Fruit fly (Drosophila melanogaster) whole organism, embryonic: Measurements from ENCODE around the gene CG7551.

ENCODE experiments used
- Ada2b ChIP-seq: fragments of 200-800 bp; sonication (Bioruptor generic); IDR thresholded peaks from 2 replicates; pipeline ENCODE4 v1.3.6; 2022; ENCODE audit warnings: missing biosample characterization, missing genetic modification characterization
- B-H2 ChIP-seq: fragments of 200-800 bp; sonication (Bioruptor generic); optimal IDR thresholded peaks from 2 replicates; lab custom pipeline; 2018; ENCODE audit warnings: missing biosample characterization, mild to moderate bottlenecking, missing genetic modification characterization
- BtbVII ChIP-seq: fragments of 200-800 bp; sonication (Bioruptor generic); optimal IDR thresholded peaks from 3 replicates; lab custom pipeline; 2017; ENCODE audit warnings: missing biosample characterization, mild to moderate bottlenecking, missing genetic modification characterization
- CG11560 ChIP-seq: fragments of 200-800 bp; sonication (Bioruptor generic); IDR thresholded peaks from 3 replicates; pipeline ENCODE4 v1.3.6; 2022; ENCODE audit warnings: missing biosample characterization, missing genetic modification characterization
- CG12071 ChIP-seq: fragments of 200-800 bp; sonication (Bioruptor generic); optimal IDR thresholded peaks from 3 replicates; lab custom pipeline; 2018; ENCODE audit warnings: missing biosample characterization, mild to moderate bottlenecking, missing genetic modification characterization
- CG13424 ChIP-seq: fragments of 200-800 bp; sonication (Bioruptor generic); optimal IDR thresholded peaks from 2 replicates; lab custom pipeline; 2019; ENCODE audit warnings: missing biosample characterization, mild to moderate bottlenecking, missing genetic modification characterization, moderate library complexity
- CG1603 ChIP-seq: fragments of 200-800 bp; sonication (Bioruptor generic); optimal IDR thresholded peaks from 2 replicates; lab custom pipeline; 2019; ENCODE audit warnings: missing biosample characterization, mild to moderate bottlenecking, missing genetic modification characterization, moderate library complexity
- CG17328 ChIP-seq: fragments of 200-800 bp; sonication (Bioruptor generic); IDR thresholded peaks from 2 replicates; pipeline ENCODE4 v1.3.6; 2022; ENCODE audit warnings: missing biosample characterization, missing genetic modification characterization
- CG18011 ChIP-seq: fragments of 200-800 bp; sonication (Bioruptor generic); optimal IDR thresholded peaks from 2 replicates; lab custom pipeline; 2017; ENCODE audit warnings: missing biosample characterization, missing genetic modification characterization, mild to moderate bottlenecking, moderate library complexity, missing genotype
- CG18619 ChIP-seq: fragments of 200-800 bp; sonication (Bioruptor generic); optimal IDR thresholded peaks from 3 replicates; lab custom pipeline; 2017; ENCODE audit warnings: missing biosample characterization, mild to moderate bottlenecking, missing genetic modification characterization
- CG2120 ChIP-seq: fragments of 200-800 bp; sonication (Bioruptor generic); optimal IDR thresholded peaks from 3 replicates; lab custom pipeline; 2016; ENCODE audit warnings: missing biosample characterization, missing genetic modification characterization
- CG2199 ChIP-seq: fragments of 200-800 bp; sonication (Bioruptor generic); IDR thresholded peaks from 3 replicates; pipeline ENCODE4 v1.3.6; 2022; ENCODE audit warnings: missing biosample characterization, missing genetic modification characterization
- CG30403 ChIP-seq: fragments of 200-800 bp; sonication (Bioruptor generic); optimal IDR thresholded peaks from 3 replicates; lab custom pipeline; 2016; ENCODE audit warnings: missing biosample characterization, missing genetic modification characterization
- CG31441 ChIP-seq: fragments of 200-800 bp; sonication (Bioruptor generic); IDR thresholded peaks from 2 replicates; pipeline ENCODE4 v1.3.6; 2022; ENCODE audit warnings: missing biosample characterization, missing genetic modification characterization
- CG32767 ChIP-seq: fragments of 200-800 bp; sonication (Bioruptor generic); IDR thresholded peaks from 2 replicates; pipeline ENCODE4 v1.3.6; 2022; ENCODE audit warnings: missing biosample characterization, missing genetic modification characterization
- CG33557 ChIP-seq: fragments of 200-800 bp; sonication (Bioruptor generic); optimal IDR thresholded peaks from 2 replicates; lab custom pipeline; 2019; ENCODE audit warnings: missing biosample characterization, mild to moderate bottlenecking, missing genetic modification characterization, moderate library complexity
- CG4820 ChIP-seq: fragments of 200-800 bp; sonication (Bioruptor generic); optimal IDR thresholded peaks from 3 replicates; lab custom pipeline; 2016; ENCODE audit warnings: missing biosample characterization, missing genetic modification characterization
- CG6813 ChIP-seq: fragments of 200-800 bp; sonication (Bioruptor generic); optimal IDR thresholded peaks from 2 replicates; lab custom pipeline; 2017; ENCODE audit warnings: missing biosample characterization, missing genetic modification characterization, mild to moderate bottlenecking, moderate library complexity, missing genetic modification reagents
- CG7271 ChIP-seq: fragments of 200-800 bp; sonication (Bioruptor generic); optimal IDR thresholded peaks from 2 replicates; lab custom pipeline; 2018; ENCODE audit warnings: missing biosample characterization, mild to moderate bottlenecking, missing genetic modification characterization, moderate library complexity
- CG7928 ChIP-seq: fragments of 200-800 bp; sonication (Bioruptor generic); optimal IDR thresholded peaks from 2 replicates; lab custom pipeline; 2017; ENCODE audit warnings: missing biosample characterization, mild to moderate bottlenecking, missing genetic modification characterization
- CG8089 ChIP-seq: fragments of 200-800 bp; sonication (Bioruptor generic); optimal IDR thresholded peaks from 3 replicates; lab custom pipeline; 2016; ENCODE audit warnings: missing biosample characterization, missing genetic modification characterization
- CG9215 ChIP-seq: fragments of 200-800 bp; sonication (Bioruptor generic); IDR thresholded peaks from 2 replicates; pipeline ENCODE4 v1.3.6; 2022; ENCODE audit warnings: missing biosample characterization, missing genetic modification characterization
- Chrac-16 ChIP-seq: fragments of 200-800 bp; sonication (Bioruptor generic); optimal IDR thresholded peaks from 3 replicates; lab custom pipeline; 2016; ENCODE audit warnings: missing biosample characterization, missing genetic modification characterization
- HLH4C ChIP-seq: fragments of 200-800 bp; sonication (Bioruptor generic); IDR thresholded peaks from 3 replicates; pipeline ENCODE4 v1.3.6; 2022; ENCODE audit warnings: missing biosample characterization, missing genetic modification characterization; ENCODE audit not compliant: partially characterized antibody
- HmgD ChIP-seq: fragments of 200-800 bp; sonication (Bioruptor generic); optimal IDR thresholded peaks from 3 replicates; lab custom pipeline; 2016; ENCODE audit warnings: missing biosample characterization, missing genetic modification characterization
- Hr51 ChIP-seq, 2 experiments: fragments of 200-800 bp; sonication (Bioruptor generic); optimal IDR thresholded peaks; 2 replicates in 1 of 2; 3 replicates in 1 of 2; lab custom pipeline; 2016 to 2018; ENCODE audit warnings: missing biosample characterization in 2 of 2, missing genetic modification characterization in 2 of 2, mild to moderate bottlenecking in 1 of 2, moderate library complexity in 1 of 2
- Hsf ChIP-seq: fragments of 200-800 bp; sonication (Bioruptor generic); optimal IDR thresholded peaks from 3 replicates; lab custom pipeline; 2016; ENCODE audit warnings: missing biosample characterization, missing genetic modification characterization
- Med ChIP-seq: fragments of 200-800 bp; sonication (Bioruptor generic); peaks from one replicate; lab custom pipeline; 2016; ENCODE audit warnings: missing biosample characterization, missing genetic modification characterization, mild to moderate bottlenecking, inconsistent platforms, moderate library complexity
- Oaz ChIP-seq: fragments of 200-800 bp; sonication (Bioruptor generic); IDR thresholded peaks from 2 replicates; pipeline ENCODE4 v1.3.6; 2022; ENCODE audit warnings: missing biosample characterization, missing genetic modification characterization
- YL-1 ChIP-seq: fragments of 200-800 bp; sonication (Bioruptor generic); optimal IDR thresholded peaks from 3 replicates; lab custom pipeline; 2017; ENCODE audit warnings: missing biosample characterization, mild to moderate bottlenecking, missing genetic modification characterization
- ara ChIP-seq: fragments of 200-800 bp; sonication (Bioruptor generic); IDR thresholded peaks from 2 replicates; pipeline ENCODE4 v1.3.6; 2022; ENCODE audit warnings: missing biosample characterization, missing genetic modification characterization
- bbx ChIP-seq: fragments of 200-800 bp; sonication (Bioruptor generic); IDR thresholded peaks from 2 replicates; pipeline ENCODE4 v1.3.6; 2022; ENCODE audit warnings: missing biosample characterization, missing genetic modification characterization; ENCODE audit not compliant: partially characterized antibody
- bigmax ChIP-seq: fragments of 200-800 bp; sonication (Bioruptor generic); optimal IDR thresholded peaks from 2 replicates; lab custom pipeline; 2018; ENCODE audit warnings: missing biosample characterization, mild to moderate bottlenecking, missing genetic modification characterization
- crol ChIP-seq: fragments of 200-800 bp; sonication (Bioruptor generic); IDR thresholded peaks from 2 replicates; pipeline ENCODE4 v1.3.6; 2022; ENCODE audit warnings: missing biosample characterization, missing genetic modification characterization
- crp ChIP-seq, 2 experiments: fragments of 200-800 bp; sonication (Bioruptor generic); optimal IDR thresholded peaks; 2 replicates in 1 of 2; 3 replicates in 1 of 2; lab custom pipeline; 2017; ENCODE audit warnings: missing biosample characterization in 2 of 2, missing genetic modification characterization in 2 of 2, mild to moderate bottlenecking in 1 of 2, moderate library complexity in 1 of 2
- en ChIP-seq: fragments of 200-800 bp; sonication (Bioruptor generic); optimal IDR thresholded peaks from 2 replicates; lab custom pipeline; 2016; ENCODE audit warnings: missing biosample characterization, missing genetic modification characterization
- eve ChIP-seq, 2 experiments: fragments of >200 bp; optimal IDR thresholded peaks; 2 replicates each; lab custom pipeline; 2017; ENCODE audit warnings: missing biosample characterization in 2 of 2, missing genetic modification characterization in 2 of 2
- grau ChIP-seq: fragments of 200-800 bp; optimal IDR thresholded peaks from 3 replicates; lab custom pipeline; 2019; ENCODE audit warnings: missing biosample characterization, mild to moderate bottlenecking, missing genetic modification characterization, moderate library complexity
- grn ChIP-seq: fragments of 200-800 bp; sonication (Bioruptor generic); optimal IDR thresholded peaks from 3 replicates; lab custom pipeline; 2017; ENCODE audit warnings: missing biosample characterization, missing genetic modification characterization
- lab ChIP-seq: fragments of 200-800 bp; sonication (Bioruptor generic); optimal IDR thresholded peaks from 3 replicates; lab custom pipeline; 2017; ENCODE audit warnings: missing biosample characterization, missing genetic modification characterization, mild to moderate bottlenecking, moderate library complexity, missing genetic modification reagents
- luna ChIP-seq: fragments of 200-800 bp; sonication (Bioruptor generic); optimal IDR thresholded peaks from 2 replicates; lab custom pipeline; 2016; ENCODE audit warnings: missing biosample characterization, missing genetic modification characterization
- mirr ChIP-seq: fragments of 200-800 bp; sonication (Bioruptor generic); optimal IDR thresholded peaks from 3 replicates; lab custom pipeline; 2018; ENCODE audit warnings: missing biosample characterization, mild to moderate bottlenecking, missing genetic modification characterization
- nau ChIP-seq: fragments of 200-800 bp; sonication (Bioruptor generic); optimal IDR thresholded peaks from 3 replicates; lab custom pipeline; 2017; ENCODE audit warnings: missing biosample characterization, mild to moderate bottlenecking, missing genetic modification characterization, missing genetic modification reagents
- phol ChIP-seq: fragments of 200-800 bp; sonication (Bioruptor generic); optimal IDR thresholded peaks from 3 replicates; lab custom pipeline; 2018; ENCODE audit warnings: missing biosample characterization, mild to moderate bottlenecking, missing genetic modification characterization, moderate library complexity
- sima ChIP-seq: fragments of 200-800 bp; sonication (Bioruptor generic); optimal IDR thresholded peaks from 2 replicates; lab custom pipeline; 2016; ENCODE audit warnings: missing biosample characterization, missing genetic modification characterization
- sisA ChIP-seq: fragments of 200-800 bp; sonication (Bioruptor generic); IDR thresholded peaks from 2 replicates; pipeline ENCODE4 v1.3.6; 2022; ENCODE audit warnings: missing biosample characterization, missing genetic modification characterization
- sqz ChIP-seq: fragments of 200-800 bp; sonication (Bioruptor generic); optimal IDR thresholded peaks from 3 replicates; lab custom pipeline; 2018; ENCODE audit warnings: missing biosample characterization, mild to moderate bottlenecking, missing genetic modification characterization
- stwl ChIP-seq: fragments of 200-800 bp; sonication (Bioruptor generic); optimal IDR thresholded peaks from 3 replicates; lab custom pipeline; 2018; ENCODE audit warnings: missing biosample characterization, mild to moderate bottlenecking, missing genetic modification characterization, moderate library complexity
- tx ChIP-seq: fragments of 200-800 bp; sonication (Bioruptor generic); optimal IDR thresholded peaks from 2 replicates; lab custom pipeline; 2016; ENCODE audit warnings: missing biosample characterization, missing genetic modification characterization
- unc-4 ChIP-seq: fragments of 200-800 bp; sonication (Bioruptor generic); IDR thresholded peaks from 2 replicates; pipeline ENCODE4 v1.3.6; 2022; ENCODE audit warnings: missing biosample characterization, missing genetic modification characterization; ENCODE audit not compliant: partially characterized antibody
- unpg ChIP-seq: fragments of 200-800 bp; sonication (Bioruptor generic); optimal IDR thresholded peaks from 3 replicates; lab custom pipeline; 2018; ENCODE audit warnings: missing biosample characterization, mild to moderate bottlenecking, missing genetic modification characterization, moderate library complexity

CG7551 gene

DNA sequence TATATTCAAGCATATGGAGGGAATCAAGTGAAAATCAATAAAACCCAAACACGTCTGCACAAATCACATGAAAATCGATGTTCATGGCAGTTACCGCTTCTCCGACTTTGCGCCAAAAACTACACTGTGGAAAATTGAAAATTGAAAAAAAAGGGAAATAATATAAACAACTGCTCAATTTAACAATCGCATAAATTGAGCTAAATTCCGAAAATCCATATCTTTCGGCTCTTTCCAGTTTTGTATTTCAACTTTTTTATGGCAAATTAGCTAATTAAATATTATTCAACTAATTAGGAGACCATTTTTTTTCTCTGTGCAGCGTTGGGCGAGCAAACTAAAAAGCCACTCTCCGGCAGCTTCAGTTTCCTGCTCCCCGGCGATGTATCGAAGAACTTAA is 26.2 kb downstream of the CG7551 start:
- TF ChIP-seq CG7271 (no peak), CG11560 (tag; lab: Robert Waterston, UW) (no peak), CG32767 (GFP tag; lab: Robert Waterston, UW) (no peak), CG17328 (GFP tag; lab: Robert Waterston, UW) (0 out of 2 replicates have a peak, but pooled peaks have one; percentile 9), bbx (no peak), crp (GFP tag; optimal IDR thresholded peaks at IDR 0.05; lab: Kevin White, UChicago) (no peak), sqz (no peak), CG7928 (GFP tag; lab: Kevin White, UChicago) (no peak), crol (no peak), HLH4C (GFP tag; lab: Robert Waterston, UW) (no peak), unc-4 (GFP tag; lab: Robert Waterston, UW) (no peak), CG13424 (no peak), tx (GFP tag; lab: Kevin White, UChicago) (no peak), sisA (GFP tag; lab: Robert Waterston, UW) (no peak), mirr (GFP tag; lab: Kevin White, UChicago) (no peak), CG8089 (GFP tag; lab: Kevin White, UChicago) (no peak), eve (GFP tag; optimal IDR thresholded peaks at IDR 0.05; lab: Kevin White, UChicago) (peak in 1 of 2 experiments; percentile 12), BtbVII (GFP tag; lab: Kevin White, UChicago) (peak; percentile 4), HmgD (GFP tag; lab: Kevin White, UChicago) (no peak), grn (GFP tag; lab: Kevin White, UChicago) (no peak), phol (tag; lab: Kevin White, UChicago) (peak; percentile 64), B-H2 (GFP tag; lab: Kevin White, UChicago) (no peak), luna (GFP tag; lab: Kevin White, UChicago) (no peak), CG4820 (GFP tag; lab: Kevin White, UChicago) (peak; percentile 42), CG1603 (tag; lab: Kevin White, UChicago) (no peak), CG2120 (GFP tag; lab: Kevin White, UChicago) (no peak), Hsf (no peak), CG18619 (no peak), unpg (GFP tag; lab: Kevin White, UChicago) (peak; percentile 12), Hr51 (GFP tag; optimal IDR thresholded peaks at IDR 0.05; lab: Kevin White, UChicago) (peak in 1 of 2 experiments; percentile 33), stwl (no peak), Oaz (GFP tag; lab: Robert Waterston, UW) (no peak), CG30403 (GFP tag; lab: Kevin White, UChicago) (peak; percentile 33), sima (GFP tag; lab: Kevin White, UChicago) (no peak), CG12071 (no peak), lab (GFP tag; lab: Kevin White, UChicago) (peak; percentile 45), CG9215 (no peak), CG33557 (no peak), grau (peak; percentile 6), nau (peak; percentile 2), en (no peak), ara (GFP tag; lab: Robert Waterston, UW) (peak; percentile 7; the same call in 1 of the 2 replicates), CG6813 (peak; percentile 20), Ada2b (GFP tag; lab: Robert Waterston, UW) (0 out of 2 replicates have a peak, but pooled peaks have one; percentile 15), YL-1 (GFP tag; lab: Kevin White, UChicago) (no peak), bigmax (GFP tag; lab: Kevin White, UChicago) (no peak), Chrac-16 (no peak), CG2199 (GFP tag; lab: Robert Waterston, UW) (no peak), CG31441 (GFP tag; lab: Robert Waterston, UW) (peak; percentile 59), CG18011 (GFP tag; lab: Kevin White, UChicago) (no peak), Med (GFP tag; lab: Kevin White, UChicago) (peak; percentile 77)
